Worm (Caenorhabditis elegans) whole organism, L4 larva: Measurements from ENCODE around the gene dhhc-8.

Experiments used
- F26F4.8 ChIP-seq: fragments of 200-800 bp; sonication (Bioruptor generic); conservative IDR thresholded peaks from 2 replicates; pipeline ENCODE4 v1.3.6; 2022; ENCODE audit warnings: missing genetic modification characterization, missing compliant biosample characterization
- F44E2.7 ChIP-seq: fragments of 200-800 bp; sonication (Bioruptor generic); IDR thresholded peaks from 2 replicates; pipeline ENCODE4 v2.1.2; 2022; ENCODE audit warnings: missing genetic modification characterization, missing compliant biosample characterization
- R02D3.7 ChIP-seq: fragments of 150-350 bp; sonication (generic microtip); optimal IDR thresholded peaks from 3 replicates; lab custom pipeline; 2014; ENCODE audit warnings: missing biosample characterization, missing genetic modification characterization
- T26A8.4 ChIP-seq: fragments of 200-800 bp; sonication (Bioruptor generic); IDR thresholded peaks from 2 replicates; pipeline ENCODE4 v1.3.6; 2022; ENCODE audit warnings: missing genetic modification characterization, missing compliant biosample characterization
- ZK546.5 ChIP-seq, 2 experiments: sonication (generic microtip); optimal IDR thresholded peaks; 2 replicates each; lab custom pipeline; 2017; ENCODE audit warnings: missing biosample characterization in 2 of 2, missing genetic modification characterization in 2 of 2
- aly-2 ChIP-seq: sonication (generic microtip); optimal IDR thresholded peaks from 2 replicates; lab custom pipeline; 2018; ENCODE audit warnings: missing biosample characterization, missing genetic modification characterization
- arid-1 ChIP-seq: fragments of 200-800 bp; sonication (Bioruptor generic); conservative IDR thresholded peaks from 2 replicates; pipeline ENCODE4 v1.3.6; 2022; ENCODE audit warnings: missing genetic modification reagents, missing genetic modification characterization, missing compliant biosample characterization
- ceh-20 ChIP-seq: fragments of 200-800 bp; sonication (Bioruptor generic); IDR thresholded peaks from 2 replicates; pipeline ENCODE4 v1.3.6; 2022; ENCODE audit warnings: missing genetic modification reagents, missing genetic modification characterization, missing compliant biosample characterization
- ceh-28 ChIP-seq: fragments of 150-350 bp; optimal IDR thresholded peaks from 2 replicates; lab custom pipeline; 2014; ENCODE audit warnings: missing biosample characterization, missing genetic modification reagents, missing genetic modification characterization
- ceh-32 ChIP-seq: sonication (generic microtip); optimal IDR thresholded peaks from 2 replicates; lab custom pipeline; 2016; ENCODE audit warnings: mild to moderate bottlenecking, missing genetic modification characterization, missing compliant biosample characterization; ENCODE audit not compliant: poor library complexity
- cey-2 ChIP-seq: sonication (generic microtip); optimal IDR thresholded peaks from 3 replicates; lab custom pipeline; 2017; ENCODE audit warnings: missing genetic modification characterization, mild to moderate bottlenecking, missing compliant biosample characterization, antibody characterized with exemption, borderline replicate concordance; ENCODE audit not compliant: insufficient read depth
- daf-12 ChIP-seq: fragments of 150-350 bp; optimal IDR thresholded peaks from 2 replicates; lab custom pipeline; 2014; ENCODE audit warnings: missing biosample characterization, missing genetic modification reagents, missing genetic modification characterization
- daf-19 ChIP-seq: fragments of 200-800 bp; sonication (Bioruptor generic); conservative IDR thresholded peaks from 2 replicates; pipeline ENCODE4 v1.3.6; 2022; ENCODE audit warnings: missing genetic modification characterization, missing compliant biosample characterization
- dpl-1 ChIP-seq: fragments of 150-350 bp; optimal IDR thresholded peaks from 2 replicates; lab custom pipeline; 2014; ENCODE audit warnings: missing biosample characterization, missing genetic modification reagents, missing genetic modification characterization
- dve-1 ChIP-seq: sonication (generic microtip); optimal IDR thresholded peaks from 2 replicates; lab custom pipeline; 2017; ENCODE audit warnings: antibody characterized with exemption, mild to moderate bottlenecking, missing genetic modification characterization, missing compliant biosample characterization; ENCODE audit not compliant: insufficient read depth
- egl-27 ChIP-seq: sonication (generic microtip); optimal IDR thresholded peaks from 3 replicates; lab custom pipeline; 2017; ENCODE audit warnings: missing biosample characterization, missing genetic modification reagents, missing genetic modification characterization
- fkh-10 ChIP-seq: fragments of 150-350 bp; optimal IDR thresholded peaks from 2 replicates; lab custom pipeline; 2014; ENCODE audit warnings: missing biosample characterization, missing genetic modification reagents, missing genetic modification characterization
- gei-8 ChIP-seq: fragments of 200-800 bp; sonication (Bioruptor generic); optimal IDR thresholded peaks from 2 replicates; lab custom pipeline; 2018; ENCODE audit warnings: mild to moderate bottlenecking, missing genetic modification characterization, missing compliant biosample characterization
- hlh-11 ChIP-seq: fragments of 200-800 bp; sonication (Bioruptor generic); optimal IDR thresholded peaks from 2 replicates; lab custom pipeline; 2018; ENCODE audit warnings: mild to moderate bottlenecking, missing genetic modification characterization, missing compliant biosample characterization
- hlh-30 ChIP-seq: sonication (generic microtip); optimal IDR thresholded peaks from 2 replicates; lab custom pipeline; 2017; ENCODE audit warnings: antibody characterized with exemption, mild to moderate bottlenecking, missing genetic modification characterization, missing compliant biosample characterization; ENCODE audit not compliant: insufficient read depth
- hmg-1.1 ChIP-seq: fragments of 200-800 bp; sonication (Bioruptor generic); IDR thresholded peaks from 2 replicates; pipeline ENCODE4 v1.3.6; 2022; ENCODE audit warnings: missing genetic modification reagents, missing genetic modification characterization, missing compliant biosample characterization
- jun-1 ChIP-seq: fragments of 150-350 bp; optimal IDR thresholded peaks from 2 replicates; lab custom pipeline; 2014; ENCODE audit warnings: missing biosample characterization, missing genetic modification reagents, missing genetic modification characterization
- lin-1 ChIP-seq: fragments of 200-800 bp; sonication (Bioruptor generic); IDR thresholded peaks from 2 replicates; pipeline ENCODE4 v1.3.6; 2022; ENCODE audit warnings: missing genetic modification reagents, missing genetic modification characterization, missing compliant biosample characterization
- lin-13 ChIP-seq: fragments of 150-350 bp; optimal IDR thresholded peaks from 2 replicates; lab custom pipeline; 2014; ENCODE audit warnings: missing biosample characterization, missing genetic modification reagents, missing genetic modification characterization
- lin-38 ChIP-seq: fragments of 200-800 bp; sonication (Bioruptor generic); IDR thresholded peaks from 2 replicates; pipeline ENCODE4 v1.3.6; 2022; ENCODE audit warnings: missing genetic modification reagents, missing genetic modification characterization, missing compliant biosample characterization
- lin-39 ChIP-seq: fragments of 150-350 bp; optimal IDR thresholded peaks from 2 replicates; lab custom pipeline; 2014; ENCODE audit warnings: missing biosample characterization, missing genetic modification reagents, missing genetic modification characterization
- lir-3 ChIP-seq: sonication (generic microtip); optimal IDR thresholded peaks from 2 replicates; lab custom pipeline; 2016; ENCODE audit warnings: mild to moderate bottlenecking, missing genetic modification characterization, missing compliant biosample characterization
- lsy-2 ChIP-seq, 2 experiments: fragments of 150-350 bp in 1 of 2; sonication (generic microtip) in 1 of 2; optimal IDR thresholded peaks; 2 replicates each; lab custom pipeline; 2014 to 2017; ENCODE audit warnings: missing biosample characterization in 2 of 2, missing genetic modification characterization in 2 of 2
- madf-5 ChIP-seq, 2 experiments: fragments of 200-800 bp; sonication (Bioruptor generic); IDR thresholded peaks; 2 replicates each; pipeline ENCODE4 v1.3.6; 2022; ENCODE audit warnings: missing compliant biosample characterization in 2 of 2, missing genetic modification characterization in 2 of 2
- mdl-1 ChIP-seq, 2 experiments: fragments of 150-350 bp in 1 of 2; sonication (generic microtip) in 1 of 2; optimal IDR thresholded peaks; 2 replicates each; lab custom pipeline; 2014 to 2017; ENCODE audit warnings: missing biosample characterization in 2 of 2, missing genetic modification characterization in 2 of 2
- mep-1 ChIP-seq: fragments of 150-350 bp; sonication (generic microtip); optimal IDR thresholded peaks from 3 replicates; lab custom pipeline; 2014; ENCODE audit warnings: missing biosample characterization, missing genetic modification characterization
- mes-2 ChIP-seq: sonication (generic microtip); optimal IDR thresholded peaks from 2 replicates; lab custom pipeline; 2016; ENCODE audit warnings: missing genotype, mild to moderate bottlenecking, missing genetic modification characterization, missing compliant biosample characterization; ENCODE audit not compliant: poor library complexity, severe bottlenecking
- mxl-2 ChIP-seq: fragments of 200-800 bp; sonication (Bioruptor generic); conservative IDR thresholded peaks from 2 replicates; pipeline ENCODE4 v1.3.6; 2022; ENCODE audit warnings: missing genetic modification reagents, missing genetic modification characterization, missing compliant biosample characterization
- nhr-237 ChIP-seq: sonication (generic microtip); optimal IDR thresholded peaks from 2 replicates; lab custom pipeline; 2017; ENCODE audit warnings: missing biosample characterization, missing genetic modification characterization
- nhr-25 ChIP-seq: sonication (generic microtip); optimal IDR thresholded peaks from 2 replicates; lab custom pipeline; 2017; ENCODE audit warnings: missing genetic modification characterization, mild to moderate bottlenecking, missing compliant biosample characterization, antibody characterized with exemption, moderate library complexity, borderline replicate concordance; ENCODE audit not compliant: insufficient read depth
- nhr-41 ChIP-seq: fragments of 200-800 bp; sonication (Bioruptor generic); IDR thresholded peaks from 2 replicates; pipeline ENCODE4 v1.3.6; 2022; ENCODE audit warnings: missing genetic modification reagents, missing genetic modification characterization, missing compliant biosample characterization
- nhr-48 ChIP-seq: sonication (generic microtip); optimal IDR thresholded peaks from 2 replicates; lab custom pipeline; 2016; ENCODE audit warnings: mild to moderate bottlenecking, missing genetic modification characterization, missing compliant biosample characterization
- nhr-77 ChIP-seq: fragments of 150-350 bp; optimal IDR thresholded peaks from 2 replicates; lab custom pipeline; 2014; ENCODE audit warnings: missing biosample characterization, missing genetic modification characterization
- pqm-1 ChIP-seq: sonication (generic microtip); optimal IDR thresholded peaks from 2 replicates; lab custom pipeline; 2017; ENCODE audit warnings: missing biosample characterization, missing genetic modification characterization
- rbr-2 ChIP-seq: sonication (generic microtip); optimal IDR thresholded peaks from 2 replicates; lab custom pipeline; 2016; ENCODE audit warnings: missing genotype, missing genetic modification characterization, missing compliant biosample characterization
- saeg-2 ChIP-seq: fragments of 200-800 bp; sonication (Bioruptor generic); IDR thresholded peaks from 2 replicates; pipeline ENCODE4 v1.3.6; 2022; ENCODE audit warnings: missing genetic modification reagents, missing genetic modification characterization, missing compliant biosample characterization
- sdz-12 ChIP-seq: fragments of 200-800 bp; sonication (Bioruptor generic); optimal IDR thresholded peaks from 2 replicates; lab custom pipeline; 2018; ENCODE audit warnings: mild to moderate bottlenecking, missing genetic modification characterization, missing compliant biosample characterization
- skn-1 ChIP-seq: fragments of 150-350 bp; optimal IDR thresholded peaks from 2 replicates; lab custom pipeline; 2014; ENCODE audit warnings: missing biosample characterization, missing genetic modification characterization
- spr-3 ChIP-seq: fragments of 200-800 bp; sonication (Bioruptor generic); optimal IDR thresholded peaks from 2 replicates; lab custom pipeline; 2018; ENCODE audit warnings: mild to moderate bottlenecking, missing genetic modification characterization, missing compliant biosample characterization
- tag-97 ChIP-seq: fragments of 200-800 bp; sonication (Bioruptor generic); IDR thresholded peaks from 2 replicates; pipeline ENCODE4 v1.3.6; 2022; ENCODE audit warnings: missing genetic modification characterization, missing compliant biosample characterization
- unc-62 ChIP-seq, 3 experiments: fragments of 150-350 bp in 1 of 3; sonication (generic microtip); optimal IDR thresholded peaks in 2 of 3; peaks in 1 of 3; 1 replicate in 1 of 3; 2 replicates in 2 of 3; lab custom pipeline; 2014 to 2017; ENCODE audit warnings: missing biosample characterization in 3 of 3, missing genetic modification characterization in 3 of 3, missing genetic modification reagents in 3 of 3, missing genotype in 1 of 3
- zfp-2 ChIP-seq: sonication (generic microtip); optimal IDR thresholded peaks from 2 replicates; lab custom pipeline; 2016; ENCODE audit warnings: mild to moderate bottlenecking, missing genetic modification characterization, missing compliant biosample characterization
- zip-2 ChIP-seq: fragments of 150-350 bp; optimal IDR thresholded peaks from 2 replicates; lab custom pipeline; 2014; ENCODE audit warnings: missing biosample characterization, missing genetic modification characterization
- ztf-7 ChIP-seq: fragments of 150-350 bp; optimal IDR thresholded peaks from 2 replicates; lab custom pipeline; 2014; ENCODE audit warnings: missing biosample characterization, missing genetic modification characterization

dhhc-8 gene

ce11 chrIII:13062414-13062965, 44.9 kb upstream of the dhhc-8 start (continued):
- TF ChIP-seq dve-1 (peak; percentile 93), lin-1 (GFP tag; lab: Robert Waterston, UW) (peak; percentile 59; the same call in 1 of the 2 replicates), sdz-12 (GFP tag; lab: Kevin White, UChicago) (peak; percentile 2), F44E2.7 (GFP tag; lab: Robert Waterston, UW) (no peak), arid-1 (peak; percentile 42), hlh-30 (peak; percentile 97), dpl-1 (GFP tag; lab: Kevin White, UChicago) (peak; percentile 64), lin-39 (tag; lab: Kevin White, UChicago) (no peak), nhr-237 (tag; lab: Kevin White, UChicago) (no peak), mdl-1 (tag; optimal IDR thresholded peaks at IDR 0.05; lab: Kevin White, UChicago) (peak; percentile 85 to 96), nhr-77 (tag; lab: Kevin White, UChicago) (peak; percentile 78), nhr-48 (peak; percentile 79), mes-2 (tag; lab: Kevin White, UChicago) (peak; percentile 71), rbr-2 (tag; lab: Kevin White, UChicago) (peak; percentile 95), mep-1 (tag; lab: Kevin White, UChicago) (peak; percentile 99), R02D3.7 (tag; lab: Kevin White, UChicago) (no peak), daf-19 (GFP tag; lab: Robert Waterston, UW) (no peak), ceh-20 (GFP tag; lab: Robert Waterston, UW) (peak; percentile 89), ceh-28 (tag; lab: Kevin White, UChicago) (peak; percentile 82), lin-13 (GFP tag; lab: Kevin White, UChicago) (peak; percentile 77), unc-62 (GFP tag; optimal IDR thresholded peaks at IDR 0.05 in 1 of 2; lab: Kevin White, UChicago) (peak in 1 of 2 experiments; percentile 97), unc-62 (tag; optimal IDR thresholded peaks at IDR 0.05; lab: Kevin White, UChicago) (peak; percentile 71), gei-8 (GFP tag; lab: Kevin White, UChicago) (peak; percentile 37), fkh-10 (GFP tag; lab: Kevin White, UChicago) (peak; percentile 98), lsy-2 (tag; optimal IDR thresholded peaks at IDR 0.05; lab: Kevin White, UChicago) (peak; percentile 87 to 89), hmg-1.1 (GFP tag; lab: Robert Waterston, UW) (peak; percentile 92), madf-5 (GFP tag; IDR thresholded peaks at IDR 0.05; lab: Robert Waterston, UW) (no peak), ztf-7 (tag; lab: Kevin White, UChicago) (peak; percentile 25), egl-27 (tag; lab: Kevin White, UChicago) (no peak), pqm-1 (tag; lab: Kevin White, UChicago) (peak; percentile 33), T26A8.4 (GFP tag; lab: Robert Waterston, UW) (peak; percentile 18; the same call in 1 of the 2 replicates), ZK546.5 (tag; optimal IDR thresholded peaks at IDR 0.05; lab: Kevin White, UChicago) (no peak), zip-2 (no peak), nhr-41 (GFP tag; lab: Robert Waterston, UW) (peak; percentile 23; the same call in 1 of the 2 replicates), saeg-2 (peak; percentile 66; the same call in 1 of the 2 replicates), spr-3 (GFP tag; lab: Kevin White, UChicago) (peak; percentile 22), aly-2 (tag; lab: Kevin White, UChicago) (no peak), nhr-25 (tag; lab: Kevin White, UChicago) (peak; percentile 70), lir-3 (tag; lab: Kevin White, UChicago) (no peak), ceh-32 (tag; lab: Kevin White, UChicago) (peak; percentile 27), tag-97 (GFP tag; lab: Robert Waterston, UW) (no peak), jun-1 (tag; lab: Kevin White, UChicago) (peak; percentile 88), lin-38 (peak; percentile 63), daf-12 (tag; lab: Kevin White, UChicago) (no peak), hlh-11 (tag; lab: Kevin White, UChicago) (peak; percentile 98), mxl-2 (GFP tag; lab: Robert Waterston, UW) (0 out of 2 replicates have a peak, but pooled peaks have one; percentile 46), skn-1 (tag; lab: Kevin White, UChicago) (no peak), cey-2 (tag; lab: Kevin White, UChicago) (no peak), zfp-2 (tag; lab: Kevin White, UChicago) (peak; percentile 6), F26F4.8 (GFP tag; lab: Robert Waterston, UW) (no peak)
